Fruit fly (Drosophila melanogaster) whole organism, embryonic: ENCODE measurements around the gene slif.

Source experiments
- Awh ChIP-seq: fragments of 200-800 bp; sonication (Bioruptor generic); IDR thresholded peaks from 2 replicates; pipeline ENCODE4, ENCODE4 v1.3.6; 2022; ENCODE audit warnings: missing biosample characterization, missing genetic modification characterization
- CG10462 ChIP-seq: fragments of 200-800 bp; sonication (Bioruptor generic); optimal IDR thresholded peaks from 2 replicates; lab custom pipeline; 2016; ENCODE audit warnings: missing biosample characterization, missing genetic modification characterization
- CG10959 ChIP-seq: fragments of 200-800 bp; sonication (Bioruptor generic); IDR thresholded peaks from 2 replicates; pipeline ENCODE4 v1.3.6; 2022; ENCODE audit warnings: missing biosample characterization, missing genetic modification characterization
- CG11247 ChIP-seq: fragments of 200-800 bp; sonication (Bioruptor generic); IDR thresholded peaks from 2 replicates; pipeline ENCODE4 v1.3.6; 2022; ENCODE audit warnings: missing biosample characterization, missing genetic modification characterization
- CG11456 ChIP-seq: fragments of 200-800 bp; sonication (Bioruptor generic); IDR thresholded peaks from 3 replicates; pipeline ENCODE4 v1.3.6; 2022; ENCODE audit warnings: missing biosample characterization, missing genetic modification characterization
- CG11504 ChIP-seq: fragments of 200-800 bp; sonication (Bioruptor generic); optimal IDR thresholded peaks from 3 replicates; lab custom pipeline; 2019; ENCODE audit warnings: missing biosample characterization, mild to moderate bottlenecking, missing genetic modification characterization, moderate library complexity
- CG11696 ChIP-seq: fragments of 200-800 bp; sonication (Bioruptor generic); IDR thresholded peaks from 2 replicates; pipeline ENCODE4 v1.3.6; 2022; ENCODE audit warnings: missing biosample characterization, missing genetic modification characterization
- CG13624 ChIP-seq: fragments of 200-800 bp; sonication (Bioruptor generic); optimal IDR thresholded peaks from 2 replicates; lab custom pipeline; 2016; ENCODE audit warnings: missing biosample characterization, missing genetic modification characterization
- CG14050 ChIP-seq: fragments of 200-800 bp; sonication (Bioruptor generic); IDR thresholded peaks from 3 replicates; pipeline ENCODE4 v1.3.6; 2022; ENCODE audit warnings: missing biosample characterization, missing genetic modification characterization
- CG17361 ChIP-seq: fragments of 200-800 bp; sonication (Bioruptor generic); IDR thresholded peaks from 3 replicates; pipeline ENCODE4 v1.3.6; 2022; ENCODE audit warnings: missing biosample characterization, missing genetic modification characterization
- CG1792 ChIP-seq: fragments of 200-800 bp; sonication (Bioruptor generic); optimal IDR thresholded peaks from 2 replicates; lab custom pipeline; 2016; ENCODE audit warnings: missing biosample characterization, missing genetic modification characterization
- CG18262 ChIP-seq: fragments of 200-800 bp; optimal IDR thresholded peaks from 3 replicates; lab custom pipeline; 2019; ENCODE audit warnings: missing biosample characterization, mild to moderate bottlenecking, missing genetic modification characterization, moderate library complexity
- CG18599 ChIP-seq: fragments of 200-800 bp; sonication (Bioruptor generic); optimal IDR thresholded peaks from 3 replicates; lab custom pipeline; 2017; ENCODE audit warnings: missing biosample characterization, missing genetic modification characterization, mild to moderate bottlenecking, moderate library complexity, missing genetic modification reagents
- CG2202 ChIP-seq: fragments of 200-800 bp; sonication (Bioruptor generic); optimal IDR thresholded peaks from 2 replicates; lab custom pipeline; 2018; ENCODE audit warnings: missing biosample characterization, mild to moderate bottlenecking, missing genetic modification characterization
- CG31388 ChIP-seq: fragments of 200-800 bp; sonication (Bioruptor generic); optimal IDR thresholded peaks from 2 replicates; lab custom pipeline; 2016; ENCODE audit warnings: missing biosample characterization, missing genetic modification characterization
- CG34224 ChIP-seq: fragments of 200-800 bp; sonication (Bioruptor generic); IDR thresholded peaks from 3 replicates; pipeline ENCODE4 v1.3.6; 2022; ENCODE audit warnings: missing biosample characterization, missing genetic modification characterization; ENCODE audit not compliant: partially characterized antibody
- CG4424 ChIP-seq: fragments of 200-800 bp; sonication (Bioruptor generic); optimal IDR thresholded peaks from 3 replicates; lab custom pipeline; 2016; ENCODE audit warnings: missing biosample characterization, missing genetic modification characterization
- CG6813 ChIP-seq: fragments of 200-800 bp; sonication (Bioruptor generic); optimal IDR thresholded peaks from 2 replicates; lab custom pipeline; 2017; ENCODE audit warnings: missing biosample characterization, missing genetic modification characterization, mild to moderate bottlenecking, moderate library complexity, missing genetic modification reagents
- CG7786 ChIP-seq: fragments of 200-800 bp; sonication (Bioruptor generic); optimal IDR thresholded peaks from 2 replicates; lab custom pipeline; 2016; ENCODE audit warnings: missing biosample characterization, missing genetic modification characterization
- D19B ChIP-seq: fragments of 200-800 bp; sonication (Bioruptor generic); optimal IDR thresholded peaks from 2 replicates; lab custom pipeline; 2017; ENCODE audit warnings: missing biosample characterization, mild to moderate bottlenecking, missing genetic modification characterization
- Dref ChIP-seq: fragments of 200-800 bp; sonication (Bioruptor generic); IDR thresholded peaks from 2 replicates; pipeline ENCODE4 v1.3.6; 2022; ENCODE audit warnings: missing biosample characterization, missing genetic modification characterization
- E2f1 ChIP-seq: fragments of 200-800 bp; sonication (Bioruptor generic); IDR thresholded peaks from 2 replicates; pipeline ENCODE4 v1.3.6; 2022; ENCODE audit warnings: missing biosample characterization, missing genetic modification characterization
- Gug ChIP-seq: fragments of 200-800 bp; sonication (Bioruptor generic); IDR thresholded peaks from 4 replicates; pipeline ENCODE4 v1.3.6; 2022; ENCODE audit warnings: missing biosample characterization, missing genetic modification characterization
- HLH4C ChIP-seq: fragments of 200-800 bp; sonication (Bioruptor generic); IDR thresholded peaks from 3 replicates; pipeline ENCODE4 v1.3.6; 2022; ENCODE audit warnings: missing biosample characterization, missing genetic modification characterization; ENCODE audit not compliant: partially characterized antibody
- Jarid2 ChIP-seq: fragments of 200-800 bp; sonication (Bioruptor generic); optimal IDR thresholded peaks from 3 replicates; lab custom pipeline; 2017; ENCODE audit warnings: mild to moderate bottlenecking, missing biosample characterization, missing genetic modification reagents, missing genetic modification characterization
- Nf-YC ChIP-seq: fragments of 200-800 bp; optimal IDR thresholded peaks from 3 replicates; lab custom pipeline; 2019; ENCODE audit warnings: missing biosample characterization, mild to moderate bottlenecking, missing genetic modification characterization, moderate library complexity
- Optix ChIP-seq: fragments of 200-800 bp; sonication (Bioruptor generic); IDR thresholded peaks from 3 replicates; pipeline ENCODE4 v1.3.6; 2022; ENCODE audit warnings: missing biosample characterization, missing genetic modification characterization
- ase ChIP-seq: fragments of 200-800 bp; sonication (Bioruptor generic); IDR thresholded peaks from 3 replicates; pipeline ENCODE4 v1.3.6; 2022; ENCODE audit warnings: missing biosample characterization, missing genetic modification characterization
- bab2 ChIP-seq: fragments of 200-800 bp; sonication (Bioruptor generic); optimal IDR thresholded peaks from 2 replicates; lab custom pipeline; 2016; ENCODE audit warnings: missing biosample characterization, missing genetic modification characterization
- btn ChIP-seq: fragments of 200-800 bp; sonication (Bioruptor generic); optimal IDR thresholded peaks from 2 replicates; lab custom pipeline; 2016; ENCODE audit warnings: missing biosample characterization, missing genetic modification characterization
- cato ChIP-seq: fragments of 200-800 bp; sonication (Bioruptor generic); optimal IDR thresholded peaks from 2 replicates; lab custom pipeline; 2016; ENCODE audit warnings: missing biosample characterization, missing genetic modification characterization, borderline replicate concordance
- disco-r ChIP-seq: fragments of 200-800 bp; sonication (Bioruptor generic); optimal IDR thresholded peaks from 2 replicates; lab custom pipeline; 2016; ENCODE audit warnings: missing biosample characterization, missing genetic modification characterization
- esg ChIP-seq: fragments of 200-800 bp; sonication (Bioruptor generic); conservative IDR thresholded peaks from 2 replicates; pipeline ENCODE4 v1.3.6; 2022; ENCODE audit warnings: missing biosample characterization, missing genetic modification characterization
- eve ChIP-seq, 2 experiments: fragments of >200 bp; optimal IDR thresholded peaks; 2 replicates each; lab custom pipeline; 2017; ENCODE audit warnings: missing biosample characterization in 2 of 2, missing genetic modification characterization in 2 of 2
- fd102C ChIP-seq: fragments of 200-800 bp; sonication (Bioruptor generic); optimal IDR thresholded peaks from 2 replicates; lab custom pipeline; 2018; ENCODE audit warnings: missing biosample characterization, mild to moderate bottlenecking, missing genetic modification characterization, moderate library complexity
- fu2 ChIP-seq: fragments of 200-800 bp; sonication (Bioruptor generic); optimal IDR thresholded peaks from 2 replicates; lab custom pipeline; 2016; ENCODE audit warnings: missing biosample characterization, missing genetic modification characterization
- gce ChIP-seq: fragments of 200-800 bp; sonication (Bioruptor generic); IDR thresholded peaks from 3 replicates; pipeline ENCODE4 v1.3.6; 2022; ENCODE audit warnings: missing biosample characterization, missing genetic modification characterization
- gem ChIP-seq: fragments of 200-800 bp; sonication (Bioruptor generic); optimal IDR thresholded peaks from 2 replicates; lab custom pipeline; 2019; ENCODE audit warnings: missing biosample characterization, mild to moderate bottlenecking, missing genetic modification characterization, moderate library complexity
- gro ChIP-seq: fragments of 200-800 bp; sonication (Bioruptor generic); optimal IDR thresholded peaks from 2 replicates; lab custom pipeline; 2016; ENCODE audit warnings: missing biosample characterization, missing genetic modification characterization
- hkb ChIP-seq, 2 experiments: fragments of 200-800 bp in 1 of 2; fragments of >200 bp in 1 of 2; sonication (Bioruptor generic) in 1 of 2; IDR thresholded peaks in 1 of 2; optimal IDR thresholded peaks in 1 of 2; 2 replicates each; pipeline versions ENCODE4 v1.3.6 to Lab custom; 2017 to 2022; ENCODE audit warnings: missing biosample characterization in 1 of 2, missing genetic modification characterization in 1 of 2
- jumu ChIP-seq: fragments of 200-800 bp; sonication (Bioruptor generic); optimal IDR thresholded peaks from 3 replicates; lab custom pipeline; 2016; ENCODE audit warnings: missing biosample characterization, missing genetic modification characterization
- nerfin-1 ChIP-seq: fragments of 200-800 bp; sonication (Bioruptor generic); optimal IDR thresholded peaks from 3 replicates; lab custom pipeline; 2019; ENCODE audit warnings: missing biosample characterization, mild to moderate bottlenecking, missing genetic modification characterization, moderate library complexity
- schlank ChIP-seq: fragments of 200-800 bp; sonication (Bioruptor generic); optimal IDR thresholded peaks from 2 replicates; lab custom pipeline; 2018; ENCODE audit warnings: missing biosample characterization, mild to moderate bottlenecking, missing genetic modification characterization
- scrt ChIP-seq: fragments of 200-800 bp; sonication (Bioruptor generic); optimal IDR thresholded peaks from 2 replicates; lab custom pipeline; 2018; ENCODE audit warnings: missing biosample characterization, mild to moderate bottlenecking, missing genetic modification characterization, moderate library complexity
- sens-2 ChIP-seq: fragments of 200-800 bp; sonication (Bioruptor generic); IDR thresholded peaks from 2 replicates; pipeline ENCODE4 v1.3.6; 2022; ENCODE audit warnings: missing biosample characterization, missing genetic modification characterization
- slbo ChIP-seq: fragments of 200-800 bp; sonication (Bioruptor generic); IDR thresholded peaks from 2 replicates; pipeline ENCODE4 v1.3.6; 2022; ENCODE audit warnings: missing biosample characterization, missing genetic modification characterization
- unc-4 ChIP-seq: fragments of 200-800 bp; sonication (Bioruptor generic); IDR thresholded peaks from 2 replicates; pipeline ENCODE4 v1.3.6; 2022; ENCODE audit warnings: missing biosample characterization, missing genetic modification characterization; ENCODE audit not compliant: partially characterized antibody
- usp ChIP-seq: fragments of >200 bp; optimal IDR thresholded peaks from 2 replicates; lab custom pipeline; 2017; ENCODE audit warnings: missing biosample characterization, missing genetic modification characterization
- zfh1 ChIP-seq: fragments of 200-800 bp; sonication (Bioruptor generic); IDR thresholded peaks from 3 replicates; pipeline ENCODE4 v1.3.6; 2022; ENCODE audit warnings: missing biosample characterization, missing genetic modification characterization

slif gene

DNA sequence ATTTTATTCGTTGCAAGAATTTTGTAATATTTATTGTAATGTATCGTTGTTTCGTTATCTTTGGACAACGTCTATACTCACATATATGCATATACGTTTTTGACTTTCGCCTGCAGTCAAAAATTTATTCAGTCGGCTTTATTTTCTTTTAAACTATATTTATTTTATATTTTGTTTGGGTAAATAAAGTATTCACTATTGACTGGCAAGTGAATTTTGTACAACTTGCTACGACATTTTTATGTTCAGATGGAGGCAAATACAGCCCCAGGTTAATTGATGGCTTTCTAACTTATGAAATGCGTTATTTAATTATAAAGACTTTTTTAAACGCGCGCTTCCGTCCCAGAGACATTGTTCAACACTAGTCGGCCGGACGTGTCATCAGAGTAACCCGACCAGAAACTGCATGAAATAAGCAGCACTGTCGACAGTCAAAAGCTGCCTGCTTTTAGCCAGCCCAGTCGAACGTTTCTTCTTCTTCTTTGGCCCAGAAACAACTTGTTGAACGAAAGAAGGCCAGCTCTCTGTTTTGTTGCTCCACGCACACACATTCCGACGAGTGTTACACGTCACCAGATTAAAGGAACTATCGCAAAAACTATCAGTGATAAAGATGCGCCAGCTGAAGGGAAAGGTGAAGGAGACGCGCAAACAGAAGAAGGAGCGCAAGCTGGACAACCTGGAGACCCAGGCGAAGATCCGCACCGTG, 17.3 kb upstream of the slif start, which contains the start of gene CG33169 (continued):
- TF ChIP-seq Optix (GFP tag; lab: Robert Waterston, UW) (peak; percentile 67), CG7786 (GFP tag; lab: Kevin White, UChicago) (peak; percentile 90), CG10959 (GFP tag; lab: Robert Waterston, UW) (peak; percentile 56), unc-4 (GFP tag; lab: Robert Waterston, UW) (peak; percentile 57), CG11504 (peak; percentile 89), scrt (peak; percentile 100), bab2 (GFP tag; lab: Kevin White, UChicago) (peak; percentile 82), CG11456 (GFP tag; lab: Robert Waterston, UW) (peak; percentile 96), CG31388 (GFP tag; lab: Kevin White, UChicago) (peak; percentile 52), CG11247 (GFP tag; lab: Robert Waterston, UW) (peak; percentile 95), eve (GFP tag; optimal IDR thresholded peaks at IDR 0.05; lab: Kevin White, UChicago) (no peak), CG18262 (tag; lab: Kevin White, UChicago) (no peak), CG17361 (peak; percentile 61), esg (GFP tag; lab: Robert Waterston, UW) (no peak; the same call in 1 of the 2 replicates), CG34224 (GFP tag; lab: Robert Waterston, UW) (peak; percentile 54; the same call in 2 of the 3 replicates), cato (GFP tag; lab: Kevin White, UChicago) (peak; percentile 40), btn (peak; percentile 66), CG1792 (GFP tag; lab: Kevin White, UChicago) (peak; percentile 85), Gug (GFP tag; lab: Robert Waterston, UW) (peak; percentile 86), jumu (GFP tag; lab: Kevin White, UChicago) (peak; percentile 91), CG18599 (GFP tag; lab: Kevin White, UChicago) (peak; percentile 86), nerfin-1 (tag; lab: Kevin White, UChicago) (peak; percentile 60), gce (peak; percentile 72; the same call in 2 of the 3 replicates), CG14050 (GFP tag; lab: Robert Waterston, UW) (peak; percentile 60), Jarid2 (GFP tag; lab: Kevin White, UChicago) (peak; percentile 74), gro (GFP tag; lab: Kevin White, UChicago) (no peak), schlank (tag; lab: Kevin White, UChicago) (peak; percentile 63), slbo (GFP tag; lab: Robert Waterston, UW) (peak; percentile 96), gem (tag; lab: Kevin White, UChicago) (no peak), Nf-YC (peak; percentile 73), sens-2 (GFP tag; lab: Robert Waterston, UW) (peak; percentile 26; the same call in 1 of the 2 replicates), CG11696 (no peak), D19B (GFP tag; lab: Kevin White, UChicago) (peak; percentile 44), CG10462 (GFP tag; lab: Kevin White, UChicago) (peak; percentile 16), disco-r (peak; percentile 81), CG13624 (peak; percentile 92), HLH4C (peak; percentile 49; the same call in 1 of the 3 replicates), CG6813 (GFP tag; lab: Kevin White, UChicago) (peak; percentile 43), ase (GFP tag; lab: Robert Waterston, UW) (peak; percentile 83), hkb (optimal IDR thresholded peaks at IDR 0.05; lab: Kevin White, UChicago) (no peak), hkb (GFP tag; IDR thresholded peaks at IDR 0.05; lab: Robert Waterston, UW) (peak; percentile 74), fd102C (GFP tag; lab: Kevin White, UChicago) (peak; percentile 70), fu2 (peak; percentile 91), usp (GFP tag; lab: Kevin White, UChicago) (no peak), CG2202 (tag; lab: Kevin White, UChicago) (peak; percentile 23), Awh (0 out of 2 replicates have a peak, but pooled peaks have one; percentile 27), zfh1 (GFP tag; lab: Robert Waterston, UW) (peak; percentile 89), E2f1 (GFP tag; lab: Robert Waterston, UW) (peak; percentile 85), CG4424 (GFP tag; lab: Kevin White, UChicago) (peak; percentile 76), Dref (GFP tag; lab: Robert Waterston, UW) (peak; percentile 60)
